Worm (Caenorhabditis elegans): ENCODE data around the gene atn-1.

atn-1 gene

ce11 chrV:12491070-12491643, 12.9 kb downstream of the atn-1 start (continued):
- peak; percentile 6 to 62 for TF ChIP-seq lin-35 (GFP tag; optimal IDR thresholded peaks at IDR 0.05)
- TF ChIP-seq mab-9 (GFP tag; IDR thresholded peaks at IDR 0.05): peak; percentile 61
- no peak for TF ChIP-seq C34B4.2 (tag; optimal IDR thresholded peaks at IDR 0.05)
- TF ChIP-seq ceh-82 (tag; optimal IDR thresholded peaks at IDR 0.05): peak; percentile 41 to 83 (median 71)
- TF ChIP-seq ztf-4 (tag; optimal IDR thresholded peaks at IDR 0.05): peak; percentile 66
- peak; percentile 86 for TF ChIP-seq dsc-1 (tag; optimal IDR thresholded peaks at IDR 0.05)
- TF ChIP-seq nhr-77 (tag; optimal IDR thresholded peaks at IDR 0.05): peak; percentile 55
- TF ChIP-seq nhr-12 (tag; optimal IDR thresholded peaks at IDR 0.05): no peak
- TF ChIP-seq elt-3 (tag; optimal IDR thresholded peaks at IDR 0.05): peak in 1 of 6 experiments; percentile 46
- no peak for TF ChIP-seq fkh-8 (tag; optimal IDR thresholded peaks at IDR 0.05)
- TF ChIP-seq ceh-8 (GFP tag; optimal IDR thresholded peaks at IDR 0.05): peak; percentile 28
- TF ChIP-seq dpl-1 (GFP tag; optimal IDR thresholded peaks at IDR 0.05): peak in 2 of 3 experiments; percentile 41 to 59
- peak; percentile 93 for TF ChIP-seq nhr-19 (GFP tag; conservative IDR thresholded peaks at IDR 0.05)
- TF ChIP-seq ces-1 (GFP tag; optimal IDR thresholded peaks at IDR 0.05): no peak
- TF ChIP-seq lir-3 (tag; optimal IDR thresholded peaks at IDR 0.05; ENCODE audit: poor library complexity): peak; percentile 41
- TF ChIP-seq rnt-1 (tag; optimal IDR thresholded peaks at IDR 0.05): peak; percentile 94
- TF ChIP-seq sox-4 (tag; optimal IDR thresholded peaks at IDR 0.05): peak; percentile 42
- TF ChIP-seq C16A3.4 (tag; optimal IDR thresholded peaks at IDR 0.05): peak; percentile 36
- no peak for TF ChIP-seq unc-130 (tag; optimal IDR thresholded peaks at IDR 0.05)
- TF ChIP-seq lin-13 (GFP tag; optimal IDR thresholded peaks at IDR 0.05): peak; percentile 71
- peak; percentile 99 for TF ChIP-seq snpc-4 (tag; optimal IDR thresholded peaks at IDR 0.05)
- peak; percentile 6 to 67 for TF ChIP-seq lsy-2 (tag; optimal IDR thresholded peaks at IDR 0.05)
- TF ChIP-seq unc-98 (GFP tag; IDR thresholded peaks at IDR 0.05): no peak
- TF ChIP-seq nhr-71 (tag; optimal IDR thresholded peaks at IDR 0.05): peak; percentile 92
- no peak for TF ChIP-seq hpl-2 (GFP tag; optimal IDR thresholded peaks at IDR 0.05)
- TF ChIP-seq nhr-11 (tag; optimal IDR thresholded peaks at IDR 0.05): no peak
- TF ChIP-seq efl-3 (GFP tag; optimal IDR thresholded peaks at IDR 0.05): no peak
- no peak for TF ChIP-seq pax-3 (tag; optimal IDR thresholded peaks at IDR 0.05)
- TF ChIP-seq efl-1 (optimal IDR thresholded peaks at IDR 0.05): peak; percentile 48 to 68
- peak; percentile 40 to 95 for TF ChIP-seq efl-1 (GFP tag; optimal IDR thresholded peaks at IDR 0.05 in 1 of 2)
- peak; percentile 76 for TF ChIP-seq irx-1 (tag; optimal IDR thresholded peaks at IDR 0.05)
- peak; percentile 84 for TF ChIP-seq snu-23 (GFP tag; optimal IDR thresholded peaks at IDR 0.05)
- TF ChIP-seq nhr-20 (tag; optimal IDR thresholded peaks at IDR 0.05): peak; percentile 89
- peak; percentile 87 for TF ChIP-seq lin-39 (tag; optimal IDR thresholded peaks at IDR 0.05)
- no peak for TF ChIP-seq pqm-1 (tag; optimal IDR thresholded peaks at IDR 0.05)
- TF ChIP-seq hlh-4 (tag; optimal IDR thresholded peaks at IDR 0.05): no peak

- no peak for TF ChIP-seq unc-86 (tag; optimal IDR thresholded peaks at IDR 0.05)
- TF ChIP-seq nhr-90 (tag; optimal IDR thresholded peaks at IDR 0.05; ENCODE audit: poor library complexity): no peak
- TF ChIP-seq nhr-20 (tag; optimal IDR thresholded peaks at IDR 0.05): no peak
- no peak for TF ChIP-seq pag-3 (tag; optimal IDR thresholded peaks at IDR 0.05; ENCODE audit: borderline replicate concordance, insufficient read depth)
- TF ChIP-seq irx-1 (tag; optimal IDR thresholded peaks at IDR 0.05): no peak
Observed at ce11 chrV:12494522-12494921, 16.3 kb downstream of the atn-1 start, which contains the start of gene mrps-11. Gene mrps-11, minus strand, starts transcription at chrV:12494622.

- TF ChIP-seq lin-13 (GFP tag; optimal IDR thresholded peaks at IDR 0.05) (peak; percentile 74), hpl-2 (GFP tag; optimal IDR thresholded peaks at IDR 0.05) (no peak), dpl-1 (GFP tag; optimal IDR thresholded peaks at IDR 0.05) (peak; percentile 68 to 81 (median 81)), unc-86 (tag; optimal IDR thresholded peaks at IDR 0.05) (peak; percentile 85), nhr-77 (tag; optimal IDR thresholded peaks at IDR 0.05) (peak; percentile 9), nhr-84 (tag; optimal IDR thresholded peaks at IDR 0.05) (no peak), skn-1 (tag; optimal IDR thresholded peaks at IDR 0.05) (peak; percentile 80), sup-37 (GFP tag; optimal IDR thresholded peaks at IDR 0.05) (no peak), nhr-19 (GFP tag; conservative IDR thresholded peaks at IDR 0.05) (peak; percentile 87), grh-1 (GFP tag; IDR thresholded peaks at IDR 0.05) (peak; percentile 67), alr-1 (tag; optimal IDR thresholded peaks at IDR 0.05; ENCODE audit: borderline replicate concordance) (no peak), efl-1 (optimal IDR thresholded peaks at IDR 0.05) (peak; percentile 74 to 83), efl-1 (GFP tag; optimal IDR thresholded peaks at IDR 0.05 in 1 of 2) (peak; percentile 78 to 98), efl-3 (GFP tag; optimal IDR thresholded peaks at IDR 0.05) (no peak), hlh-17 (GFP tag; optimal IDR thresholded peaks at IDR 0.05; ENCODE audit: borderline replicate concordance) (no peak), zag-1 (tag; optimal IDR thresholded peaks at IDR 0.05) (peak; percentile 28), ces-1 (GFP tag; optimal IDR thresholded peaks at IDR 0.05) (no peak), ceh-88 (GFP tag; IDR thresholded peaks at IDR 0.05) (0 out of 2 replicates have a peak, but pooled peaks have one; percentile 23)
Observed at ce11 chrV:12497725-12498263, 19.6 kb downstream of the atn-1 start, which contains the start of the genes W04D2.4 and rbm-25. Gene W04D2.4, minus strand, starts transcription at chrV:12497755. Gene rbm-25, plus strand, starts transcription at chrV:12498213.
